Worm (Caenorhabditis elegans) whole organism, midembryonic: Measurements from ENCODE around the gene rexd-1.

Experiments used
- T22C8.4 ChIP-seq: fragments of 200-800 bp; sonication (Bioruptor generic); IDR thresholded peaks from 2 replicates; pipeline ENCODE4 v1.3.6; 2022; ENCODE audit warnings: missing genetic modification characterization, missing compliant biosample characterization
- cog-1 ChIP-seq: sonication (generic microtip); optimal IDR thresholded peaks from 2 replicates; lab custom pipeline; 2016; ENCODE audit warnings: missing genetic modification characterization, missing compliant biosample characterization
- flt-1 ChIP-seq: fragments of 200-800 bp; sonication (Bioruptor generic); IDR thresholded peaks from 2 replicates; pipeline ENCODE4 v1.3.6; 2022; ENCODE audit warnings: missing genetic modification characterization, missing compliant biosample characterization
- klf-2 ChIP-seq: fragments of 200-800 bp; sonication (Bioruptor generic); conservative IDR thresholded peaks from 2 replicates; pipeline ENCODE4 v1.3.6; 2022; ENCODE audit warnings: missing genetic modification reagents, missing genetic modification characterization, missing compliant biosample characterization
- med-1 ChIP-seq: sonication (generic microtip); optimal IDR thresholded peaks from 2 replicates; lab custom pipeline; 2017; ENCODE audit warnings: missing genetic modification characterization, mild to moderate bottlenecking, missing compliant biosample characterization, antibody characterized with exemption, missing genetic modification reagents; ENCODE audit not compliant: insufficient read depth
- ref-1 ChIP-seq: fragments of 200-800 bp; sonication (Bioruptor generic); conservative IDR thresholded peaks from 2 replicates; pipeline ENCODE4 v1.3.6; 2022; ENCODE audit warnings: missing genetic modification reagents, missing genetic modification characterization, missing compliant biosample characterization
- tab-1 ChIP-seq: fragments of 200-800 bp; sonication (Bioruptor generic); IDR thresholded peaks from 2 replicates; pipeline ENCODE4 v1.3.6; 2022; ENCODE audit warnings: missing genetic modification characterization, missing compliant biosample characterization
- ztf-23 ChIP-seq: fragments of 200-800 bp; sonication (Bioruptor generic); IDR thresholded peaks from 2 replicates; pipeline ENCODE4 v1.3.6; 2022; ENCODE audit warnings: missing genetic modification reagents, missing genetic modification characterization, missing compliant biosample characterization
- ztf-29 ChIP-seq: fragments of 200-800 bp; sonication (Bioruptor generic); IDR thresholded peaks from 2 replicates; pipeline ENCODE4 v1.3.6; 2022; ENCODE audit warnings: missing genetic modification reagents, missing genetic modification characterization, missing compliant biosample characterization

The rexd-1 gene

DNA sequence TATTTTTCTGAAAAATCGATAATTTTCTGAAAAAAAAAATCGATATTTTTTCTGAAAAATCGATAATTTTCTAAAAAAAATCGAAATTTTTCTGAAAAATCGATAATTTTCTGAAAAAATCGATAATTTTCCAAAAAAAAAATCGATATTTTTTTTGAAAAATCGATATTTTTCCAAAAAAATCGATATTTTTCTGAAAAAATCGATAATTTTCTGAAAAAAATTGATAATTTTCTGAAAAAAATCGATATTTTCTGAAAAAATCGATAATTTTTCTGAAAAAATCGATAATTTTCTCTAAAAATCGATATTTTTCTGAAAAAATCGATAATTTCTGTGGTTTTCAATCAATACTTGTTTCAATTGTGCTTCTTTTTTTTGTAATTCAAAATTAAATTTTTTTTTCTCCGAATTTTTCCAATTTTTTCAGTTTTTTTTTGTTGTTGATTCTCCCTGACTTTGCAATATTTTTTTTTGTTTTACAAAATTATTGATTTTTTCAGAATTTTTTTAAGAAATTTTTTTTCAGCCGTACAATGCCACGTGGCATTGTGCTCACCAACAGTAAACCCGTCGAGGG is at the start of gene rexd-1:
Gene rexd-1, plus strand, starts transcription at position 530 of the 580 bp plus-strand sequence.
- TF ChIP-seq flt-1 (GFP tag; lab: Robert Waterston, UW) (no peak), T22C8.4 (GFP tag; lab: Robert Waterston, UW) (peak; percentile 84; the same call in 1 of the 2 replicates), med-1 (GFP tag; lab: Kevin White, UChicago) (no peak)

- no peak for TF ChIP-seq ref-1
- no peak for TF ChIP-seq flt-1 (GFP tag; lab: Robert Waterston, UW)
- TF ChIP-seq ztf-23 (GFP tag; lab: Robert Waterston, UW), result peak; percentile 58; the same call in 1 of the 2 replicates
Observed at ce11 chrIII:1785776-1786175, 48.5 kb upstream of the rexd-1 start.

ce11 chrIII:1788033-1788432 is 46.3 kb upstream of the rexd-1 start, which contains the start of gene rimb-1:
Gene rimb-1 (plus strand): TSS chrIII:1788333.
- TF ChIP-seq cog-1 (tag; lab: Kevin White, UChicago) (no peak), T22C8.4 (GFP tag; lab: Robert Waterston, UW) (no peak), ref-1 (no peak), klf-2 (GFP tag; lab: Robert Waterston, UW) (no peak), med-1 (GFP tag; lab: Kevin White, UChicago) (no peak), tab-1 (GFP tag; lab: Robert Waterston, UW) (no peak), ztf-23 (GFP tag; lab: Robert Waterston, UW) (no peak), ztf-29 (GFP tag; lab: Robert Waterston, UW) (no peak), flt-1 (GFP tag; lab: Robert Waterston, UW) (no peak)

- no peak for TF ChIP-seq med-1 (GFP tag; lab: Kevin White, UChicago)
- TF ChIP-seq cog-1 (tag; lab: Kevin White, UChicago), result no peak
- no peak for TF ChIP-seq ztf-29 (GFP tag; lab: Robert Waterston, UW)
- TF ChIP-seq tab-1 (GFP tag; lab: Robert Waterston, UW), result no peak
- TF ChIP-seq T22C8.4 (GFP tag; lab: Robert Waterston, UW), result no peak
- no peak for TF ChIP-seq flt-1 (GFP tag; lab: Robert Waterston, UW)
- no peak for TF ChIP-seq klf-2 (GFP tag; lab: Robert Waterston, UW)
- TF ChIP-seq ztf-23 (GFP tag; lab: Robert Waterston, UW), result no peak
- TF ChIP-seq ref-1, result no peak
Observed at ce11 chrIII:1788972-1789371, 45.3 kb upstream of the rexd-1 start.

DNA sequence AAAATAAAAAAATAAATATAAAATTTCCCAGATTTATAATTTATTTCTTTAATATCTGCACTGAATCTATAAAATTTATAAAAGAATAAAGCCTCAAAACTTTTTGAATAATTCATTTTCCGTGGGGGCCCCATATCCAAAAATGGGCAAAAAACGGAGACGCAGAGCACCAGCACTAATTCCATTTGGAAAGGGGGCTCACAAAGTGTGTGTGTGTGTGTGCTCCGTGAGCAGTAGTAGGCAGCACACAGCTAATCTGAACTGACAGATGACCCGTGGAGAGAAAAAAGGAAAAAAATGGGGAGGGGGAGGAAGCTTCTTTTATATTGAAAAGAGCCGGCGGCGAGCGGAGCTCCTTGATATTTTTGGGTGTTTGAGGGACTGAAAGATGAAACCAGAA is 42.4 kb upstream of the rexd-1 start:
- no peak for TF ChIP-seq tab-1 (GFP tag; lab: Robert Waterston, UW)
- no peak for TF ChIP-seq ztf-29 (GFP tag; lab: Robert Waterston, UW)
- TF ChIP-seq klf-2 (GFP tag; lab: Robert Waterston, UW), result no peak
- no peak for TF ChIP-seq med-1 (GFP tag; lab: Kevin White, UChicago)
- no peak for TF ChIP-seq T22C8.4 (GFP tag; lab: Robert Waterston, UW)

DNA sequence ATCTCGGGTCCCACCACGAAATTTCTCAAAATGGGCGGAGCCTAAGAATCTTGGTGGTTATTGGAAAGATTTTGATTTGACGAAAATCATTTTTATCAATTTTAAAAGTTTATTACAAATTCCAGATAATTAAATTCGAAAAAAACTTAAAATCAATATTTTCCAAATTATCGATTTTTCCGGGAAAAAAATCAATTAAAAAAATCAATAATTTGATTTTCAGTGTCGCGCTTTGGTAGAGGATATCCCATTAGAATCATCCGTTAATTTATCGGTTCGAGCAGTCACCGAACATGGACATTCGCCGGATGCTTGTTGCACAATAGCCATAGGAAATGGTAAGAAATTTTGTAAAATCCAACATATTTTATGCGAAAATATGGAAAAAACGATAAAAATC is 40.9 kb upstream of the rexd-1 start:
- no peak for TF ChIP-seq cog-1 (tag; lab: Kevin White, UChicago)
- peak; percentile 66 for TF ChIP-seq T22C8.4 (GFP tag; lab: Robert Waterston, UW)
- no peak for TF ChIP-seq ref-1

- TF ChIP-seq med-1 (GFP tag; lab: Kevin White, UChicago) (no peak), T22C8.4 (GFP tag; lab: Robert Waterston, UW) (peak; percentile 73)
Observed at ce11 chrIII:1794100-1794499, 40.2 kb upstream of the rexd-1 start.

- no peak for TF ChIP-seq ztf-23 (GFP tag; lab: Robert Waterston, UW)
- TF ChIP-seq tab-1 (GFP tag; lab: Robert Waterston, UW), result no peak
Observed at ce11 chrIII:1799407-1799806, 34.9 kb upstream of the rexd-1 start.

DNA sequence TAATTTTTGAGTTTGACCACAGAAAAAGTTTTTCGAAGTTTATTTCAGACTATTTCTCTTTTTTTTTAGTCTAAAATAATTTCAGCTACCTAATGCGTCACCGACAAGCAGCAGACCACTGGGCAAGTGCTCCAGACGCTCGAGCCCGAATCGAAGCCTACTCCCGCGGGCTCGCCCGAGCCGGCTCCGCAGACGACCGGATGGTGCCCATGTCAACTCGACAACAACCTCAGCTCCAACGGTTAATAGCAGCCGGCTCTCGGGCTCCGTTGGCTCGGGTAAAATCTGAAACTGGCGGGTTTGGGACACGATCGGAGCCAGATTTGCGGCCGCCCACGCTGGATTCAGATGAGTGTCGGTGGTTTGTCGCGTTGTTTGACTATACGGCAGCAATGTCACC is 31.3 kb upstream of the rexd-1 start:
- TF ChIP-seq ref-1, result no peak
- no peak for TF ChIP-seq flt-1 (GFP tag; lab: Robert Waterston, UW)
- TF ChIP-seq T22C8.4 (GFP tag; lab: Robert Waterston, UW), result no peak
- TF ChIP-seq cog-1 (tag; lab: Kevin White, UChicago), result no peak
- no peak for TF ChIP-seq ztf-29 (GFP tag; lab: Robert Waterston, UW)
- TF ChIP-seq med-1 (GFP tag; lab: Kevin White, UChicago), result no peak

- TF ChIP-seq tab-1 (GFP tag; lab: Robert Waterston, UW) (no peak), klf-2 (GFP tag; lab: Robert Waterston, UW) (no peak), ztf-23 (GFP tag; lab: Robert Waterston, UW) (no peak), T22C8.4 (GFP tag; lab: Robert Waterston, UW) (no peak), med-1 (GFP tag; lab: Kevin White, UChicago) (no peak), ref-1 (no peak), cog-1 (tag; lab: Kevin White, UChicago) (no peak), ztf-29 (GFP tag; lab: Robert Waterston, UW) (no peak), flt-1 (GFP tag; lab: Robert Waterston, UW) (no peak)
Observed at ce11 chrIII:1804477-1804876, 29.8 kb upstream of the rexd-1 start.
